Comparison of ENCODE assay signal across 1 fruit fly cellular context in the genomic region with DNA sequence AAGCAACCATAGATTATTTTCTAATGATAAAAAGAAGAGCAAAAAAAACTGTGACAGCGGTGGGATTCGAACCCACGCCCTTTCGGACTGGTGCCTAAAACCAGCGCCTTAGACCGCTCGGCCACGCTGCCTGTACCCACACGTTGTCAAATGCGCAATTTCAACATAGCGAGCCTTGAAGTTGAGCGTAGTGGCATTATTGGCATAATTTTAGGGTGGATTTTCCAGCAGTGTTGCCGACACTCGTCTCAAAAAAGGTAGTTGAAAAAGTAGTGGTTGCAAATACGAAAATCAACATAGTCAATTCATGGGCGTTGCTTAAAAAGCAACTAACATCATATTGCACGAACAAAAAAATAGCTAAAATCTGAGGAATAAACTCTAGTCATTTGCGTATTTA.
A peak's percentile ranks its signal among the peaks of the same experiment; 100 is the strongest.
TF ChIP-seq lines count a peak whose summit lies in the region.

No protein-coding gene starts in this region.

TF ChIP-seq in whole organism, embryonic, 481 proteins besides CTCF, POLR2A, EP300 and RAD21 (continued from another document):
- no peak for TF ChIP-seq CG13424 (tag; optimal IDR thresholded peaks at IDR 0.05; lab: Kevin White, UChicago)
- no peak for TF ChIP-seq trh (GFP tag; optimal IDR thresholded peaks at IDR 0.05; lab: Kevin White, UChicago)
- TF ChIP-seq CG30403 (GFP tag; optimal IDR thresholded peaks at IDR 0.05; lab: Kevin White, UChicago) = no peak
- no peak for TF ChIP-seq sens (GFP tag; lab: Kevin White, UChicago)
- TF ChIP-seq ci (GFP tag; IDR thresholded peaks at IDR 0.05; lab: Robert Waterston, UW) = peak; percentile 48; the same call in 2 of the 3 replicates
- TF ChIP-seq CG18619 (GFP tag; optimal IDR thresholded peaks at IDR 0.05; lab: Kevin White, UChicago) = no peak
- peak; percentile 89 for TF ChIP-seq CG42726 (GFP tag; IDR thresholded peaks at IDR 0.05; lab: Robert Waterston, UW; ENCODE audit: partially characterized antibody)
- TF ChIP-seq CG17385 (GFP tag; optimal IDR thresholded peaks at IDR 0.05; lab: Kevin White, UChicago) = no peak
- TF ChIP-seq CG5180 (GFP tag; optimal IDR thresholded peaks at IDR 0.05; lab: Kevin White, UChicago) = no peak
- peak; percentile 92 for TF ChIP-seq CG7963 (GFP tag; IDR thresholded peaks at IDR 0.05; lab: Robert Waterston, UW; ENCODE audit: partially characterized antibody)
- peak; percentile 58 for TF ChIP-seq sna (GFP tag; IDR thresholded peaks at IDR 0.05; lab: Robert Waterston, UW; ENCODE audit: partially characterized antibody)
- TF ChIP-seq hb (GFP tag; IDR thresholded peaks at IDR 0.05; lab: Robert Waterston, UW; ENCODE audit: partially characterized antibody) = peak; percentile 57; the same call in 2 of the 3 replicates
- no peak for TF ChIP-seq dysf (GFP tag; IDR thresholded peaks at IDR 0.05; lab: Robert Waterston, UW)
- TF ChIP-seq CG2199 (GFP tag; IDR thresholded peaks at IDR 0.05; lab: Robert Waterston, UW) = no peak
- TF ChIP-seq CG4360 (GFP tag; IDR thresholded peaks at IDR 0.05; lab: Robert Waterston, UW) = 0 out of 2 replicates have a peak, but pooled peaks have one; percentile 20
- no peak for TF ChIP-seq CG1603 (tag; optimal IDR thresholded peaks at IDR 0.05; lab: Kevin White, UChicago)
- peak; percentile 71 for TF ChIP-seq vnd (GFP tag; IDR thresholded peaks at IDR 0.05; lab: Robert Waterston, UW; ENCODE audit: partially characterized antibody)
- no peak for TF ChIP-seq CG4854 (GFP tag; optimal IDR thresholded peaks at IDR 0.05; lab: Kevin White, UChicago)
- no peak for TF ChIP-seq CG12744 (GFP tag; optimal IDR thresholded peaks at IDR 0.05; lab: Kevin White, UChicago)
- TF ChIP-seq sim (GFP tag; IDR thresholded peaks at IDR 0.05; lab: Robert Waterston, UW) = no peak
- no peak for TF ChIP-seq CG3838 (GFP tag; optimal IDR thresholded peaks at IDR 0.05; lab: Kevin White, UChicago)
- no peak for TF ChIP-seq Sox100B (GFP tag; optimal IDR thresholded peaks at IDR 0.05; lab: Kevin White, UChicago)
- no peak for TF ChIP-seq bcd (GFP tag; optimal IDR thresholded peaks at IDR 0.05; lab: Kevin White, UChicago)
- TF ChIP-seq ftz-f1 (GFP tag; optimal IDR thresholded peaks at IDR 0.05; lab: Kevin White, UChicago) = no peak
- peak; percentile 90 for TF ChIP-seq CG6791 (GFP tag; IDR thresholded peaks at IDR 0.05; lab: Robert Waterston, UW; ENCODE audit: partially characterized antibody)
- TF ChIP-seq unc-4 (GFP tag; IDR thresholded peaks at IDR 0.05; lab: Robert Waterston, UW; ENCODE audit: partially characterized antibody) = peak; percentile 53; the same call in 1 of the 2 replicates
- peak; percentile 100 for TF ChIP-seq CG4424 (GFP tag; optimal IDR thresholded peaks at IDR 0.05; lab: Kevin White, UChicago)
- no peak for TF ChIP-seq CG13296 (GFP tag; optimal IDR thresholded peaks at IDR 0.05; lab: Kevin White, UChicago)
- peak; percentile 69 for TF ChIP-seq CG13287 (GFP tag; IDR thresholded peaks at IDR 0.05; lab: Robert Waterston, UW; ENCODE audit: partially characterized antibody)
- TF ChIP-seq CG12155 (GFP tag; optimal IDR thresholded peaks at IDR 0.05; lab: Kevin White, UChicago) = no peak
- TF ChIP-seq Dip2 (GFP tag; IDR thresholded peaks at IDR 0.05; lab: Robert Waterston, UW) = no peak
- peak; percentile 32 for TF ChIP-seq hbn (GFP tag; IDR thresholded peaks at IDR 0.05; lab: Robert Waterston, UW; ENCODE audit: partially characterized antibody)
- peak; percentile 88 for TF ChIP-seq Bgb (GFP tag; IDR thresholded peaks at IDR 0.05; lab: Robert Waterston, UW; ENCODE audit: partially characterized antibody)
- no peak for TF ChIP-seq CG12942 (GFP tag; optimal IDR thresholded peaks at IDR 0.05; lab: Kevin White, UChicago)
- TF ChIP-seq CG15073 (GFP tag; optimal IDR thresholded peaks at IDR 0.05; lab: Kevin White, UChicago) = no peak
- no peak for TF ChIP-seq mirr (GFP tag; optimal IDR thresholded peaks at IDR 0.05; lab: Kevin White, UChicago)
- peak; percentile 67 for TF ChIP-seq Scr (GFP tag; IDR thresholded peaks at IDR 0.05; lab: Robert Waterston, UW; ENCODE audit: partially characterized antibody)
- TF ChIP-seq knrl (GFP tag; IDR thresholded peaks at IDR 0.05; lab: Robert Waterston, UW; ENCODE audit: partially characterized antibody) = peak; percentile 61
- no peak for TF ChIP-seq Meics (GFP tag; optimal IDR thresholded peaks at IDR 0.05; lab: Kevin White, UChicago)
- no peak for TF ChIP-seq tup (GFP tag; optimal IDR thresholded peaks at IDR 0.05; lab: Kevin White, UChicago)
- peak; percentile 86 for TF ChIP-seq bbx (GFP tag; IDR thresholded peaks at IDR 0.05; lab: Robert Waterston, UW; ENCODE audit: partially characterized antibody)
- TF ChIP-seq Drgx (GFP tag; IDR thresholded peaks at IDR 0.05; lab: Robert Waterston, UW) = no peak
- no peak for TF ChIP-seq wek (GFP tag; optimal IDR thresholded peaks at IDR 0.05; lab: Kevin White, UChicago)
- TF ChIP-seq Dp (GFP tag; optimal IDR thresholded peaks at IDR 0.05; lab: Kevin White, UChicago) = no peak
- TF ChIP-seq CG31224 (GFP tag; IDR thresholded peaks at IDR 0.05; lab: Robert Waterston, UW) = no peak
- TF ChIP-seq CG8281 (tag; optimal IDR thresholded peaks at IDR 0.05; lab: Kevin White, UChicago) = no peak
- TF ChIP-seq mld (GFP tag; IDR thresholded peaks at IDR 0.05; lab: Robert Waterston, UW; ENCODE audit: partially characterized antibody) = peak; percentile 92
- no peak for TF ChIP-seq ranshi (GFP tag; IDR thresholded peaks at IDR 0.05; lab: Robert Waterston, UW)
- TF ChIP-seq ERR (GFP tag; optimal IDR thresholded peaks at IDR 0.05; lab: Kevin White, UChicago) = no peak
- TF ChIP-seq abd-A (tag; optimal IDR thresholded peaks at IDR 0.05; lab: Kevin White, UChicago) = no peak
- TF ChIP-seq D19B (GFP tag; optimal IDR thresholded peaks at IDR 0.05; lab: Kevin White, UChicago) = no peak
- TF ChIP-seq BEAF-32 (GFP tag; optimal IDR thresholded peaks at IDR 0.05; lab: Kevin White, UChicago) = no peak
- peak; percentile 86 for TF ChIP-seq Opbp (GFP tag; IDR thresholded peaks at IDR 0.05; lab: Robert Waterston, UW; ENCODE audit: partially characterized antibody)
- no peak for TF ChIP-seq Poxn (GFP tag; IDR thresholded peaks at IDR 0.05; lab: Robert Waterston, UW)
- TF ChIP-seq Nf-YA (GFP tag; IDR thresholded peaks at IDR 0.05; lab: Robert Waterston, UW) = no peak
- no peak for TF ChIP-seq nmo (GFP tag; optimal IDR thresholded peaks at IDR 0.05; lab: Kevin White, UChicago)
- TF ChIP-seq CG4282 (GFP tag; optimal IDR thresholded peaks at IDR 0.05; lab: Kevin White, UChicago) = no peak
- TF ChIP-seq ato (GFP tag; IDR thresholded peaks at IDR 0.05; lab: Robert Waterston, UW; ENCODE audit: partially characterized antibody) = peak; percentile 82
- no peak for TF ChIP-seq CG34422 (GFP tag; IDR thresholded peaks at IDR 0.05; lab: Robert Waterston, UW)
- no peak for TF ChIP-seq otp (GFP tag; IDR thresholded peaks at IDR 0.05; lab: Robert Waterston, UW)
- TF ChIP-seq CG14860 (GFP tag; IDR thresholded peaks at IDR 0.05; lab: Robert Waterston, UW; ENCODE audit: partially characterized antibody) = peak; percentile 88
- peak; percentile 74 for TF ChIP-seq CG16813 (GFP tag; IDR thresholded peaks at IDR 0.05; lab: Robert Waterston, UW; ENCODE audit: partially characterized antibody)
- TF ChIP-seq C15 (GFP tag; IDR thresholded peaks at IDR 0.05; lab: Robert Waterston, UW) = no peak
- TF ChIP-seq HLH4C (GFP tag; IDR thresholded peaks at IDR 0.05; lab: Robert Waterston, UW; ENCODE audit: partially characterized antibody) = peak; percentile 81
- no peak for TF ChIP-seq CG15601 (tag; optimal IDR thresholded peaks at IDR 0.05; lab: Kevin White, UChicago)
- no peak for TF ChIP-seq bab2 (GFP tag; optimal IDR thresholded peaks at IDR 0.05; lab: Kevin White, UChicago)
- TF ChIP-seq da (GFP tag; optimal IDR thresholded peaks at IDR 0.05; lab: Kevin White, UChicago) = no peak
- no peak for TF ChIP-seq al (GFP tag; IDR thresholded peaks at IDR 0.05; lab: Robert Waterston, UW)
- TF ChIP-seq CG17568 (GFP tag; optimal IDR thresholded peaks at IDR 0.05; lab: Kevin White, UChicago) = no peak
- no peak for TF ChIP-seq CG12659 (GFP tag; optimal IDR thresholded peaks at IDR 0.05; lab: Kevin White, UChicago)
- TF ChIP-seq CG6689 (GFP tag; IDR thresholded peaks at IDR 0.05; lab: Robert Waterston, UW) = peak; percentile 40
- TF ChIP-seq en (GFP tag; optimal IDR thresholded peaks at IDR 0.05; lab: Kevin White, UChicago) = no peak
- no peak for TF ChIP-seq CG8478 (optimal IDR thresholded peaks at IDR 0.05; lab: Kevin White, UChicago)
- no peak for TF ChIP-seq Nf-YC (tag; optimal IDR thresholded peaks at IDR 0.05; lab: Kevin White, UChicago)
- 0 out of 4 replicates have a peak, but pooled peaks have one; percentile 10 for TF ChIP-seq Gug (GFP tag; IDR thresholded peaks at IDR 0.05; lab: Robert Waterston, UW)
- no peak for TF ChIP-seq az2 (GFP tag; optimal IDR thresholded peaks at IDR 0.05; lab: Kevin White, UChicago)
- TF ChIP-seq fru (optimal IDR thresholded peaks at IDR 0.05; lab: Kevin White, UChicago) = no peak
- TF ChIP-seq tna (GFP tag; IDR thresholded peaks at IDR 0.05; lab: Robert Waterston, UW; ENCODE audit: partially characterized antibody) = peak; percentile 91
- no peak for TF ChIP-seq CG9437 (GFP tag; optimal IDR thresholded peaks at IDR 0.05; lab: Kevin White, UChicago)
- TF ChIP-seq CG17912 (GFP tag; optimal IDR thresholded peaks at IDR 0.05; lab: Kevin White, UChicago) = no peak
- TF ChIP-seq Dll (GFP tag; IDR thresholded peaks at IDR 0.05; lab: Robert Waterston, UW; ENCODE audit: partially characterized antibody) = peak; percentile 58; the same call in 2 of the 4 replicates
- TF ChIP-seq B-H1 (GFP tag; IDR thresholded peaks at IDR 0.05; lab: Robert Waterston, UW) = no peak
- no peak for TF ChIP-seq Vsx1 (GFP tag; optimal IDR thresholded peaks at IDR 0.05; lab: Kevin White, UChicago)
- TF ChIP-seq CG10147 (GFP tag; optimal IDR thresholded peaks at IDR 0.05; lab: Kevin White, UChicago) = no peak
- peak; percentile 34; the same call in 2 of the 3 replicates for TF ChIP-seq CG34224 (GFP tag; IDR thresholded peaks at IDR 0.05; lab: Robert Waterston, UW; ENCODE audit: partially characterized antibody)
- TF ChIP-seq wor (GFP tag; IDR thresholded peaks at IDR 0.05; lab: Robert Waterston, UW) = no peak
- TF ChIP-seq CG32772 (GFP tag; IDR thresholded peaks at IDR 0.05; lab: Robert Waterston, UW) = no peak
- TF ChIP-seq pita (GFP tag; optimal IDR thresholded peaks at IDR 0.05; lab: Kevin White, UChicago) = no peak
- TF ChIP-seq dmrt99B (tag; optimal IDR thresholded peaks at IDR 0.05; lab: Kevin White, UChicago) = no peak
